Worm (Caenorhabditis elegans) whole organism, L2 larva: ENCODE data around the gene gpx-7.

Source experiments
- R02D3.7 ChIP-seq: fragments of 150-350 bp; optimal IDR thresholded peaks from 2 replicates; lab custom pipeline; 2014; ENCODE audit warnings: missing biosample characterization, missing genetic modification characterization
- ceh-82 ChIP-seq: fragments of 150-350 bp; optimal IDR thresholded peaks from 2 replicates; lab custom pipeline; 2014; ENCODE audit warnings: missing biosample characterization, missing genetic modification characterization
- fos-1 ChIP-seq: fragments of 150-350 bp; optimal IDR thresholded peaks from 2 replicates; lab custom pipeline; 2014; ENCODE audit warnings: missing biosample characterization, missing genetic modification characterization
- nhr-10 ChIP-seq: sonication (generic microtip); optimal IDR thresholded peaks from 2 replicates; lab custom pipeline; 2017; ENCODE audit warnings: missing biosample characterization, missing genetic modification characterization
- unc-39 ChIP-seq: fragments of 150-350 bp; optimal IDR thresholded peaks from 2 replicates; lab custom pipeline; 2014; ENCODE audit warnings: missing biosample characterization, missing genetic modification characterization
- unc-62 ChIP-seq: fragments of 150-350 bp; optimal IDR thresholded peaks from 2 replicates; lab custom pipeline; 2014; ENCODE audit warnings: missing biosample characterization, missing genetic modification reagents, missing genetic modification characterization
- ztf-11 ChIP-seq: sonication (generic microtip); optimal IDR thresholded peaks from 2 replicates; lab custom pipeline; 2017; ENCODE audit warnings: missing biosample characterization, missing genetic modification characterization

ce11 chrX:7810991-7811390, 11.4 kb upstream of the gpx-7 start:
- TF ChIP-seq unc-39 (tag; lab: Kevin White, UChicago) (no peak), ceh-82 (tag; lab: Kevin White, UChicago) (no peak), R02D3.7 (no peak), nhr-10 (no peak), fos-1 (no peak), ztf-11 (no peak), unc-62 (GFP tag; lab: Kevin White, UChicago) (no peak)
